Worm (Caenorhabditis elegans) whole organism, L4 larva: ENCODE data around the gene baf-1.

Source experiments
- D1046.2 ChIP-seq: fragments of 200-800 bp; sonication (Bioruptor generic); IDR thresholded peaks from 2 replicates; pipeline ENCODE4 v1.3.6; 2022; ENCODE audit warnings: missing genetic modification characterization, missing compliant biosample characterization
- F26F4.8 ChIP-seq: fragments of 200-800 bp; sonication (Bioruptor generic); conservative IDR thresholded peaks from 2 replicates; pipeline ENCODE4 v1.3.6; 2022; ENCODE audit warnings: missing genetic modification characterization, missing compliant biosample characterization
- F37D6.2 ChIP-seq: sonication (generic microtip); optimal IDR thresholded peaks from 2 replicates; lab custom pipeline; 2016; ENCODE audit warnings: mild to moderate bottlenecking, missing genetic modification characterization, missing compliant biosample characterization
- ZK337.2 ChIP-seq: fragments of 200-800 bp; sonication (Bioruptor generic); IDR thresholded peaks from 2 replicates; pipeline ENCODE4 v1.3.6; 2022; ENCODE audit warnings: missing genetic modification reagents, missing genetic modification characterization, missing compliant biosample characterization
- aha-1 ChIP-seq: fragments of 150-350 bp; peaks from one replicate; lab custom pipeline; 2014; ENCODE audit warnings: missing biosample characterization, missing genetic modification characterization
- arid-1 ChIP-seq: fragments of 200-800 bp; sonication (Bioruptor generic); conservative IDR thresholded peaks from 2 replicates; pipeline ENCODE4 v1.3.6; 2022; ENCODE audit warnings: missing genetic modification reagents, missing genetic modification characterization, missing compliant biosample characterization
- attf-4 ChIP-seq: sonication (generic microtip); optimal IDR thresholded peaks from 3 replicates; lab custom pipeline; 2017; ENCODE audit warnings: missing biosample characterization, missing genetic modification characterization
- ceh-44 ChIP-seq: fragments of 200-800 bp; sonication (Bioruptor generic); IDR thresholded peaks from 2 replicates; pipeline ENCODE4 v1.3.6; 2022; ENCODE audit warnings: missing genetic modification reagents, missing genetic modification characterization, missing compliant biosample characterization
- ceh-62 ChIP-seq: sonication (generic microtip); optimal IDR thresholded peaks from 2 replicates; lab custom pipeline; 2017; ENCODE audit warnings: missing biosample characterization, missing genetic modification characterization
- ctbp-1 ChIP-seq: fragments of 200-800 bp; sonication (Bioruptor generic); IDR thresholded peaks from 2 replicates; pipeline ENCODE4 v1.3.6; 2022; ENCODE audit warnings: missing genetic modification reagents, missing genetic modification characterization, missing compliant biosample characterization
- daf-12 ChIP-seq: fragments of 150-350 bp; optimal IDR thresholded peaks from 2 replicates; lab custom pipeline; 2014; ENCODE audit warnings: missing biosample characterization, missing genetic modification reagents, missing genetic modification characterization
- daf-19 ChIP-seq: fragments of 200-800 bp; sonication (Bioruptor generic); conservative IDR thresholded peaks from 2 replicates; pipeline ENCODE4 v1.3.6; 2022; ENCODE audit warnings: missing genetic modification characterization, missing compliant biosample characterization
- daf-8 ChIP-seq: fragments of 200-800 bp; sonication (Bioruptor generic); IDR thresholded peaks from 2 replicates; pipeline ENCODE4 v1.3.6; 2022; ENCODE audit warnings: missing genetic modification characterization, missing compliant biosample characterization
- dmd-6 ChIP-seq: fragments of 200-800 bp; sonication (Bioruptor generic); IDR thresholded peaks from 2 replicates; pipeline ENCODE4 v1.3.6; 2022; ENCODE audit warnings: missing genetic modification reagents, missing genetic modification characterization, missing compliant biosample characterization
- dmd-8 ChIP-seq: fragments of 200-800 bp; sonication (Bioruptor generic); IDR thresholded peaks from 2 replicates; pipeline ENCODE4 v1.3.6; 2022; ENCODE audit warnings: missing genetic modification characterization, missing compliant biosample characterization
- dve-1 ChIP-seq: sonication (generic microtip); optimal IDR thresholded peaks from 2 replicates; lab custom pipeline; 2017; ENCODE audit warnings: antibody characterized with exemption, mild to moderate bottlenecking, missing genetic modification characterization, missing compliant biosample characterization; ENCODE audit not compliant: insufficient read depth
- egl-27 ChIP-seq: sonication (generic microtip); optimal IDR thresholded peaks from 3 replicates; lab custom pipeline; 2017; ENCODE audit warnings: missing biosample characterization, missing genetic modification reagents, missing genetic modification characterization
- fkh-10 ChIP-seq: fragments of 150-350 bp; optimal IDR thresholded peaks from 2 replicates; lab custom pipeline; 2014; ENCODE audit warnings: missing biosample characterization, missing genetic modification reagents, missing genetic modification characterization
- lim-7 ChIP-seq: fragments of 200-800 bp; sonication (Bioruptor generic); IDR thresholded peaks from 2 replicates; pipeline ENCODE4 v1.3.6; 2022; ENCODE audit warnings: missing genetic modification characterization, missing compliant biosample characterization
- lin-13 ChIP-seq: fragments of 150-350 bp; optimal IDR thresholded peaks from 2 replicates; lab custom pipeline; 2014; ENCODE audit warnings: missing biosample characterization, missing genetic modification reagents, missing genetic modification characterization
- lin-29 ChIP-seq: fragments of 200-800 bp; sonication (Bioruptor generic); IDR thresholded peaks from 2 replicates; pipeline ENCODE4 v1.3.6; 2022; ENCODE audit warnings: missing genetic modification reagents, missing genetic modification characterization, missing compliant biosample characterization
- lin-39 ChIP-seq: fragments of 150-350 bp; optimal IDR thresholded peaks from 2 replicates; lab custom pipeline; 2014; ENCODE audit warnings: missing biosample characterization, missing genetic modification reagents, missing genetic modification characterization
- lsy-2 ChIP-seq, 2 experiments: fragments of 150-350 bp in 1 of 2; sonication (generic microtip) in 1 of 2; optimal IDR thresholded peaks; 2 replicates each; lab custom pipeline; 2014 to 2017; ENCODE audit warnings: missing biosample characterization in 2 of 2, missing genetic modification characterization in 2 of 2
- mdl-1 ChIP-seq, 2 experiments: fragments of 150-350 bp in 1 of 2; sonication (generic microtip) in 1 of 2; optimal IDR thresholded peaks; 2 replicates each; lab custom pipeline; 2014 to 2017; ENCODE audit warnings: missing biosample characterization in 2 of 2, missing genetic modification characterization in 2 of 2
- mdt-29 ChIP-seq: fragments of 200-800 bp; sonication (Bioruptor generic); IDR thresholded peaks from 2 replicates; pipeline ENCODE4 v1.3.6; 2022; ENCODE audit warnings: missing genetic modification reagents, missing genetic modification characterization, missing compliant biosample characterization
- mep-1 ChIP-seq: fragments of 150-350 bp; sonication (generic microtip); optimal IDR thresholded peaks from 3 replicates; lab custom pipeline; 2014; ENCODE audit warnings: missing biosample characterization, missing genetic modification characterization
- mes-2 ChIP-seq: sonication (generic microtip); optimal IDR thresholded peaks from 2 replicates; lab custom pipeline; 2016; ENCODE audit warnings: missing genotype, mild to moderate bottlenecking, missing genetic modification characterization, missing compliant biosample characterization; ENCODE audit not compliant: poor library complexity, severe bottlenecking
- nhr-102 ChIP-seq: sonication (generic microtip); optimal IDR thresholded peaks from 2 replicates; lab custom pipeline; 2016; ENCODE audit warnings: mild to moderate bottlenecking, missing genetic modification characterization, moderate library complexity, missing compliant biosample characterization
- nhr-11 ChIP-seq: fragments of 150-350 bp; optimal IDR thresholded peaks from 2 replicates; lab custom pipeline; 2014; ENCODE audit warnings: missing biosample characterization, missing genetic modification characterization
- nhr-111 ChIP-seq: fragments of 200-800 bp; sonication (Bioruptor generic); optimal IDR thresholded peaks from 2 replicates; lab custom pipeline; 2018; ENCODE audit warnings: mild to moderate bottlenecking, missing genetic modification characterization, missing compliant biosample characterization
- nhr-42 ChIP-seq: fragments of 200-800 bp; sonication (Bioruptor generic); IDR thresholded peaks from 2 replicates; pipeline ENCODE4 v1.3.6; 2022; ENCODE audit warnings: missing genetic modification characterization, missing compliant biosample characterization
- nhr-48 ChIP-seq: sonication (generic microtip); optimal IDR thresholded peaks from 2 replicates; lab custom pipeline; 2016; ENCODE audit warnings: mild to moderate bottlenecking, missing genetic modification characterization, missing compliant biosample characterization
- nhr-77 ChIP-seq: fragments of 150-350 bp; optimal IDR thresholded peaks from 2 replicates; lab custom pipeline; 2014; ENCODE audit warnings: missing biosample characterization, missing genetic modification characterization
- pha-4 ChIP-seq, 2 experiments: fragments of 150-350 bp in 1 of 2; fragments of 200-800 bp in 1 of 2; sonication (Bioruptor generic) in 1 of 2; IDR thresholded peaks in 1 of 2; optimal IDR thresholded peaks in 1 of 2; 2 replicates each; pipeline versions ENCODE4 v1.3.6 to Lab custom; 2014 to 2022; ENCODE audit warnings: missing genetic modification characterization in 2 of 2, missing genetic modification reagents in 2 of 2, missing biosample characterization in 1 of 2, missing compliant biosample characterization in 1 of 2
- pqm-1 ChIP-seq: sonication (generic microtip); optimal IDR thresholded peaks from 2 replicates; lab custom pipeline; 2017; ENCODE audit warnings: missing biosample characterization, missing genetic modification characterization
- rbr-2 ChIP-seq: sonication (generic microtip); optimal IDR thresholded peaks from 2 replicates; lab custom pipeline; 2016; ENCODE audit warnings: missing genotype, missing genetic modification characterization, missing compliant biosample characterization
- snpc-4 ChIP-seq: fragments of 150-350 bp; optimal IDR thresholded peaks from 2 replicates; lab custom pipeline; 2014; ENCODE audit warnings: missing biosample characterization, missing genetic modification characterization
- tra-1 ChIP-seq: fragments of 200-800 bp; sonication (Bioruptor generic); IDR thresholded peaks from 2 replicates; pipeline ENCODE4 v1.3.6; 2022; ENCODE audit warnings: missing genetic modification reagents, missing genetic modification characterization, missing compliant biosample characterization
- unc-39 ChIP-seq: sonication (generic microtip); optimal IDR thresholded peaks from 2 replicates; lab custom pipeline; 2017; ENCODE audit warnings: missing biosample characterization, missing genetic modification characterization
- unc-62 ChIP-seq, 3 experiments: fragments of 150-350 bp in 1 of 3; sonication (generic microtip); optimal IDR thresholded peaks in 2 of 3; peaks in 1 of 3; 1 replicate in 1 of 3; 2 replicates in 2 of 3; lab custom pipeline; 2014 to 2017; ENCODE audit warnings: missing biosample characterization in 3 of 3, missing genetic modification characterization in 3 of 3, missing genetic modification reagents in 3 of 3, missing genotype in 1 of 3
- zfp-2 ChIP-seq: sonication (generic microtip); optimal IDR thresholded peaks from 2 replicates; lab custom pipeline; 2016; ENCODE audit warnings: mild to moderate bottlenecking, missing genetic modification characterization, missing compliant biosample characterization
- zip-11 ChIP-seq: fragments of 200-800 bp; sonication (Bioruptor generic); IDR thresholded peaks from 2 replicates; pipeline ENCODE4 v1.3.6; 2022; ENCODE audit warnings: missing genetic modification characterization, missing compliant biosample characterization
- zip-2 ChIP-seq: fragments of 150-350 bp; optimal IDR thresholded peaks from 2 replicates; lab custom pipeline; 2014; ENCODE audit warnings: missing biosample characterization, missing genetic modification characterization
- ztf-7 ChIP-seq: fragments of 150-350 bp; optimal IDR thresholded peaks from 2 replicates; lab custom pipeline; 2014; ENCODE audit warnings: missing biosample characterization, missing genetic modification characterization

The baf-1 gene

DNA sequence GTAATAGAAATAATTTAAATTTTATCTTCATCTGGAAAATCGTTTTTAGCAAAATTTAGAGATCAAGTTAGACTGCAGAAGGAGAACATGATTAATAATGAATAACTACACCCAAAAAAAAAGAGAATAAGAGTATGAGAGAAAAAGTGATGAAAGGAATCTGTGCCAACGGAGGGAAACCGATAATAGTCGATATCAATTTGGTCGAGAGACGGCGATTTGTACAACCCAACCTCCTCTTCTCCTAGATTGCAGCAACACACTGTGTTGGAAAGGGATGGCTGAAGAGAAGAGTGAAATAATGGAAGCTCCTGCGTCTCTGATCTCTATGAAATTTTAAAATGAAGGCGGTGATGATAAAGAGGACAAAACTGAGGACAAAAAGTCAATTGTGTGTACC lies 7.2 kb downstream of the baf-1 start (continued):
- no peak for TF ChIP-seq mdt-29 (GFP tag; lab: Robert Waterston, UW)
- no peak for TF ChIP-seq egl-27 (tag; lab: Kevin White, UChicago)
- no peak for TF ChIP-seq zip-2 (tag; lab: Kevin White, UChicago)
- TF ChIP-seq attf-4, result no peak
- TF ChIP-seq lin-13, result no peak
- TF ChIP-seq F37D6.2 (tag; lab: Kevin White, UChicago), result no peak
- TF ChIP-seq zfp-2 (tag; lab: Kevin White, UChicago), result no peak
- no peak for TF ChIP-seq zip-11 (GFP tag; lab: Robert Waterston, UW)
- no peak for TF ChIP-seq tra-1 (GFP tag; lab: Robert Waterston, UW)
- TF ChIP-seq dmd-8 (GFP tag; lab: Robert Waterston, UW), result no peak
- no peak for TF ChIP-seq D1046.2 (GFP tag; lab: Robert Waterston, UW)
- TF ChIP-seq ZK337.2 (GFP tag; lab: Robert Waterston, UW), result no peak
- no peak for TF ChIP-seq daf-8 (GFP tag; lab: Robert Waterston, UW)
- TF ChIP-seq daf-19 (GFP tag; lab: Robert Waterston, UW), result no peak
- peak; percentile 35 for TF ChIP-seq nhr-77 (tag; lab: Kevin White, UChicago)
- no peak for TF ChIP-seq lin-39 (tag; lab: Kevin White, UChicago)
- TF ChIP-seq pqm-1 (tag; lab: Kevin White, UChicago), result peak; percentile 89
- no peak for TF ChIP-seq unc-39 (tag; lab: Kevin White, UChicago)
- no peak for TF ChIP-seq mdl-1 (tag; optimal IDR thresholded peaks at IDR 0.05; lab: Kevin White, UChicago)
- no peak for TF ChIP-seq snpc-4
- TF ChIP-seq nhr-48 (tag; lab: Kevin White, UChicago), result peak; percentile 40
- no peak for TF ChIP-seq ztf-7 (tag; lab: Kevin White, UChicago)
- no peak for TF ChIP-seq nhr-42 (GFP tag; lab: Robert Waterston, UW)
- TF ChIP-seq lin-29 (GFP tag; lab: Robert Waterston, UW), result no peak
- peak in 1 of 2 experiments; percentile 19 for TF ChIP-seq unc-62 (GFP tag; optimal IDR thresholded peaks at IDR 0.05 in 1 of 2; lab: Kevin White, UChicago)
- no peak for TF ChIP-seq unc-62 (tag; optimal IDR thresholded peaks at IDR 0.05; lab: Kevin White, UChicago)
- TF ChIP-seq fkh-10 (GFP tag; lab: Kevin White, UChicago), result no peak
- TF ChIP-seq, all 104 proteins: peak for 12

DNA sequence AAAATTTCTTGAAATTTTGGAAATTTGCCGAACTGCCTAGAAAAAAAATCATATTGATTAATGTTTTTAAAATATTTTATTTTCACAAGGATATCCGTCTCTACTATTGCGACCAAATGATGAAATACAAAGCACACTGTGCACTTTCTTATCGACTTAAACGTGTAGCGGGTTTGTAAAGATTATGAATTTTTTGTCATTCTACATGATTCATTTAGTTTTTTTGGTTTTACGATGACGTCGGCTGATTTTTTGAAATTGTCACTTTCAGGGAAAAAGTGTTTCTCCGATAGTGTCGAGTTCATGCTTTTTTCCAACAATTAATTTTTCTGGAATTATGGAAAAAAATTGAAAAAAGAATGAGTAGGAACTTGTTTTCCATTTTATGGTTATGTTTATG lies 9.3 kb downstream of the baf-1 start:
- peak; percentile 40; the same call in 1 of the 2 replicates for TF ChIP-seq dmd-6 (GFP tag; lab: Robert Waterston, UW)
- no peak for TF ChIP-seq arid-1 (GFP tag; lab: Robert Waterston, UW)
- TF ChIP-seq dve-1 (tag; lab: Kevin White, UChicago), result peak; percentile 7
- TF ChIP-seq, all 104 proteins: peak for 2

DNA sequence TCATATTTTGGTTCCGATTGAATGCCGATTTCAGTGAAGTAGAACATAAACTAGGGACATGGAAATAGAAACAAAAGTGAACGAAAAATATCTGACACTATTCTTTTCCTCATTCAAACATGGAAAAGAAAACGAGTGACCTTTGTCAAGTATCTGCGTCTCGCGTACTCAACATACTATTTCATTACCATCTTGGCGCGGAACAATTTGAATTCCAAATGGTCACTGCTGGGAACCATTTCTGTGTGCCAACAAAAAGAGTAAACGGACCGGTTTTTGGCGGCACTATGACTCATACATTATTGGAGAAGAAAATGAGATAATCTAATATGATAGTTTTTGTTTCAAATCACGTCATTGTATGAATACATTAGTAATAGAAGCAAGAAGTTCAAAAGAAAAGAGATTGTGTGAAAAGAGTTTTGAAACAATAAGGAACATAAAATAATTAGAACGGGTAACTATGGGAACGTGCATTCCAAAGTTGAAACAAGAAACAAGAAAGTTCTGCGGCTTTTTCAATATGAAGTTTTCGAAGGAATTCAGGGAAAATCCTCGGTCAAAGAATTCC lies 15.2 kb downstream of the baf-1 start:
- TF ChIP-seq lin-29 (GFP tag; lab: Robert Waterston, UW) (no peak), pha-4 (GFP tag; IDR thresholded peaks at IDR 0.05; lab: Robert Waterston, UW) (no peak), pha-4 (tag; optimal IDR thresholded peaks at IDR 0.05; lab: Kevin White, UChicago) (no peak), aha-1 (tag; lab: Kevin White, UChicago) (peak; percentile 73), ceh-62 (tag; lab: Kevin White, UChicago) (no peak), fkh-10 (GFP tag; lab: Kevin White, UChicago) (no peak), nhr-102 (tag; lab: Kevin White, UChicago) (no peak), lsy-2 (tag; optimal IDR thresholded peaks at IDR 0.05; lab: Kevin White, UChicago) (peak in 1 of 2 experiments; percentile 17), ZK337.2 (GFP tag; lab: Robert Waterston, UW) (no peak)

DNA sequence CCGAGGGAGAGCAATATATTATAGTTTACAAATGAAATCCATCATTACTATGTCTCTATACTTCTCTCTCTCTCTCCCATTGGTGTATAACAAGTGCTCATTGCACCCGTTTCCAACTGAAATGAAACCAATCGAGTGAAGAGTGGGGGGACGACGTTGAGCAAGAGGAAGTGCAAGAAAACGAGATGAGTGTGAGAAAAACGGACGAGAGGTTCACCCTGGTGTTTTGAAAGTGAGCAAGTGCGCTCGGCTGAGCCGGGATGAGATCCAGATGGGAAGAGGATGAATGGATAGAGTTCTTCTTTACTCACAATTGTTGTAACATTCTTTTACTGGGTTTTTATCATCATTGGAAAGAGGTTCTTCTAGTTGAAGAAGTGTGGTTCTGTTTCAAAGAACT lies 16.5 kb downstream of the baf-1 start:
- peak; percentile 3 for TF ChIP-seq nhr-48 (tag; lab: Kevin White, UChicago)
- no peak for TF ChIP-seq ceh-44
- peak; percentile 21 for TF ChIP-seq nhr-11 (tag; lab: Kevin White, UChicago)
- no peak for TF ChIP-seq ctbp-1 (GFP tag; lab: Robert Waterston, UW)
- peak; percentile 34 for TF ChIP-seq mes-2 (tag; lab: Kevin White, UChicago)
- peak in 1 of 2 experiments; percentile 23 for TF ChIP-seq unc-62 (GFP tag; optimal IDR thresholded peaks at IDR 0.05 in 1 of 2; lab: Kevin White, UChicago)
- TF ChIP-seq unc-62 (tag; optimal IDR thresholded peaks at IDR 0.05; lab: Kevin White, UChicago), result no peak
- peak; percentile 18 for TF ChIP-seq rbr-2 (tag; lab: Kevin White, UChicago)
- peak; percentile 4 for TF ChIP-seq mep-1 (tag; lab: Kevin White, UChicago)
- no peak for TF ChIP-seq lim-7 (GFP tag; lab: Robert Waterston, UW)
- no peak for TF ChIP-seq nhr-111 (GFP tag; lab: Kevin White, UChicago)
- TF ChIP-seq ceh-62 (tag; lab: Kevin White, UChicago), result no peak
- TF ChIP-seq F26F4.8 (GFP tag; lab: Robert Waterston, UW), result no peak
- TF ChIP-seq daf-12 (tag; lab: Kevin White, UChicago), result no peak
